Worm (Caenorhabditis elegans) whole organism, mixed stage, embryonic: ENCODE measurements around the gene Y62E10A.23.

Experiments
- cnd-1 ChIP-seq: fragments of 200-800 bp; sonication (Bioruptor generic); optimal IDR thresholded peaks from 2 replicates; lab custom pipeline; 2018; ENCODE audit warnings: mild to moderate bottlenecking, missing genetic modification characterization, missing compliant biosample characterization
- elt-3 ChIP-seq: fragments of 150-350 bp; optimal IDR thresholded peaks from 2 replicates; lab custom pipeline; 2014; ENCODE audit warnings: missing biosample characterization, missing genetic modification characterization
- ham-2 ChIP-seq: fragments of 200-800 bp; sonication (Bioruptor generic); optimal IDR thresholded peaks from 2 replicates; lab custom pipeline; 2018; ENCODE audit warnings: mild to moderate bottlenecking, missing genetic modification characterization, missing compliant biosample characterization
- hlh-1 ChIP-seq: fragments of 150-350 bp; optimal IDR thresholded peaks from 2 replicates; lab custom pipeline; 2014; ENCODE audit warnings: missing biosample characterization, missing genetic modification reagents, missing genetic modification characterization
- lin-32 ChIP-seq: fragments of 200-800 bp; sonication (Bioruptor generic); optimal IDR thresholded peaks from 2 replicates; lab custom pipeline; 2018; ENCODE audit warnings: mild to moderate bottlenecking, missing genetic modification characterization, missing compliant biosample characterization
- lsy-2 ChIP-seq: fragments of 150-350 bp; optimal IDR thresholded peaks from 2 replicates; lab custom pipeline; 2014; ENCODE audit warnings: missing biosample characterization, missing genetic modification characterization
- mab-5 ChIP-seq: fragments of 150-350 bp; optimal IDR thresholded peaks from 2 replicates; lab custom pipeline; 2014; ENCODE audit warnings: missing biosample characterization, missing genetic modification characterization
- nhr-12 ChIP-seq: fragments of 150-350 bp; optimal IDR thresholded peaks from 2 replicates; lab custom pipeline; 2014; ENCODE audit warnings: missing biosample characterization, missing genetic modification characterization
- nhr-2 ChIP-seq: fragments of 150-350 bp; optimal IDR thresholded peaks from 2 replicates; lab custom pipeline; 2014; ENCODE audit warnings: missing biosample characterization, missing genetic modification characterization
- snpc-4 ChIP-seq: fragments of 150-350 bp; optimal IDR thresholded peaks from 2 replicates; lab custom pipeline; 2014; ENCODE audit warnings: missing biosample characterization, missing genetic modification characterization
- sptf-1 ChIP-seq: sonication (generic microtip); optimal IDR thresholded peaks from 2 replicates; lab custom pipeline; 2017; ENCODE audit warnings: mild to moderate bottlenecking, missing genetic modification characterization, moderate library complexity, missing compliant biosample characterization
- unc-120 ChIP-seq: sonication (generic microtip); optimal IDR thresholded peaks from 2 replicates; lab custom pipeline; 2017; ENCODE audit warnings: missing genetic modification characterization, missing compliant biosample characterization; ENCODE audit not compliant: poor library complexity, severe bottlenecking
- unc-62 ChIP-seq: fragments of 150-350 bp; optimal IDR thresholded peaks from 2 replicates; lab custom pipeline; 2014; ENCODE audit warnings: missing biosample characterization, missing genetic modification reagents, missing genetic modification characterization
- ztf-11 ChIP-seq: fragments of 150-350 bp; optimal IDR thresholded peaks from 2 replicates; lab custom pipeline; 2014; ENCODE audit warnings: missing biosample characterization, missing genetic modification characterization

ce11 chrIV:13386903-13387302, 779 bp downstream of the Y62E10A.23 start, which contains the start of gene lsm-3:
- TF ChIP-seq hlh-1 (no peak), elt-3 (no peak), nhr-2 (no peak), nhr-12 (tag; lab: Kevin White, UChicago) (no peak), snpc-4 (no peak), sptf-1 (tag; lab: Kevin White, UChicago) (no peak), ham-2 (GFP tag; lab: Kevin White, UChicago) (no peak), ztf-11 (tag; lab: Kevin White, UChicago) (no peak), unc-62 (GFP tag; lab: Kevin White, UChicago) (no peak), cnd-1 (tag; lab: Kevin White, UChicago) (no peak), mab-5 (tag; lab: Kevin White, UChicago) (no peak), lin-32 (GFP tag; lab: Kevin White, UChicago) (no peak), unc-120 (tag; lab: Kevin White, UChicago) (no peak), lsy-2 (tag; lab: Kevin White, UChicago) (no peak)
